Fruit fly (Drosophila melanogaster): ENCODE results near the gene CG18213.

CG18213 gene

dm6 chr3R:17081359-17081935 is 41.4 kb upstream of the CG18213 start (continued):
- peak; percentile 62 for TF ChIP-seq Eip75B (GFP tag; optimal IDR thresholded peaks at IDR 0.05)
- TF ChIP-seq salr (GFP tag; optimal IDR thresholded peaks at IDR 0.05) = peak in 1 of 2 experiments; percentile 92
- TF ChIP-seq Sox14 (GFP tag; optimal IDR thresholded peaks at IDR 0.05) = peak; percentile 54
- TF ChIP-seq CG3919 (GFP tag; optimal IDR thresholded peaks at IDR 0.05) = peak; percentile 75
- TF ChIP-seq Sox15 (GFP tag; optimal IDR thresholded peaks at IDR 0.05) = no peak
- no peak for TF ChIP-seq svp (GFP tag)
- peak; percentile 65 for TF ChIP-seq fd59A (GFP tag; optimal IDR thresholded peaks at IDR 0.05)
- no peak for TF ChIP-seq CG10669 (GFP tag; optimal IDR thresholded peaks at IDR 0.05)
- TF ChIP-seq CG3032 (tag; optimal IDR thresholded peaks at IDR 0.05) = peak; percentile 84
- peak; percentile 81 for TF ChIP-seq eg (GFP tag; IDR thresholded peaks at IDR 0.05)
- no peak for TF ChIP-seq CG8319 (GFP tag; optimal IDR thresholded peaks at IDR 0.05)
- no peak for TF ChIP-seq Blimp-1 (GFP tag; optimal IDR thresholded peaks at IDR 0.05)
- peak; percentile 61 for TF ChIP-seq CG11762 (GFP tag; optimal IDR thresholded peaks at IDR 0.05; ENCODE audit: insufficient read depth)
- TF ChIP-seq Sox102F (GFP tag; optimal IDR thresholded peaks at IDR 0.05) = no peak
- TF ChIP-seq achi (GFP tag; optimal IDR thresholded peaks at IDR 0.05) = no peak
- TF ChIP-seq CG6854 (GFP tag; optimal IDR thresholded peaks at IDR 0.05) = no peak
- TF ChIP-seq dac (GFP tag; optimal IDR thresholded peaks at IDR 0.05) = peak; percentile 49
- peak; percentile 92 for TF ChIP-seq CG8119 (GFP tag; IDR thresholded peaks at IDR 0.05)
- peak; percentile 80 for TF ChIP-seq Ets96B (tag; optimal IDR thresholded peaks at IDR 0.05)
- no peak for TF ChIP-seq OdsH (GFP tag; optimal IDR thresholded peaks at IDR 0.05)
- no peak for TF ChIP-seq fkh (GFP tag; optimal IDR thresholded peaks at IDR 0.05)
- peak; percentile 94 for TF ChIP-seq CG32006 (GFP tag; optimal IDR thresholded peaks at IDR 0.05)
- TF ChIP-seq CG4318 (GFP tag; optimal IDR thresholded peaks at IDR 0.05) = no peak
- TF ChIP-seq pdm3 (GFP tag; optimal IDR thresholded peaks at IDR 0.05) = no peak
- TF ChIP-seq topi (GFP tag; optimal IDR thresholded peaks at IDR 0.05) = no peak
- TF ChIP-seq CG8632 (GFP tag; optimal IDR thresholded peaks at IDR 0.05) = peak; percentile 64
- no peak for TF ChIP-seq fd85E (GFP tag; optimal IDR thresholded peaks at IDR 0.05)
- TF ChIP-seq CG16779 (tag; optimal IDR thresholded peaks at IDR 0.05) = no peak
- TF ChIP-seq ss (GFP tag; optimal IDR thresholded peaks at IDR 0.05) = peak in 1 of 2 experiments; percentile 56
- TF ChIP-seq esn (GFP tag; optimal IDR thresholded peaks at IDR 0.05) = peak; percentile 53
- peak; percentile 83 for TF ChIP-seq net (GFP tag; optimal IDR thresholded peaks at IDR 0.05)
- no peak for TF ChIP-seq CG6276 (GFP tag; optimal IDR thresholded peaks at IDR 0.05)
- peak; percentile 40; the same call in 1 of the 3 replicates for TF ChIP-seq CG6163 (GFP tag; IDR thresholded peaks at IDR 0.05)
- TF ChIP-seq vri (GFP tag; optimal IDR thresholded peaks at IDR 0.05) = no peak
- peak; percentile 82 for TF ChIP-seq Lpt (GFP tag; optimal IDR thresholded peaks at IDR 0.05)
- TF ChIP-seq CG11294 (GFP tag; IDR thresholded peaks at IDR 0.05) = peak; percentile 78

dm6 chr3R:17080666-17081358 is 40.8 kb upstream of the CG18213 start:
- TF ChIP-seq Eip78C (GFP tag) = peak; percentile 100
- TF ChIP-seq fkh (GFP tag; optimal IDR thresholded peaks at IDR 0.05) = peak; percentile 67
- TF ChIP-seq Sox14 (GFP tag; optimal IDR thresholded peaks at IDR 0.05) = peak; percentile 97
- peak; percentile 88 for TF ChIP-seq Blimp-1 (GFP tag; optimal IDR thresholded peaks at IDR 0.05)
- TF ChIP-seq CG31627 (GFP tag; optimal IDR thresholded peaks at IDR 0.05) = peak; percentile 96
- peak; percentile 97 for TF ChIP-seq CG6792 (GFP tag; optimal IDR thresholded peaks at IDR 0.05)
- peak; percentile 93 for TF ChIP-seq CG11294 (GFP tag; IDR thresholded peaks at IDR 0.05)
- TF ChIP-seq CG6808 (GFP tag; optimal IDR thresholded peaks at IDR 0.05) = peak; percentile 98
- TF ChIP-seq Hr38 (GFP tag; optimal IDR thresholded peaks at IDR 0.05) = peak; percentile 48
- TF ChIP-seq Eip93F (GFP tag; optimal IDR thresholded peaks at IDR 0.05) = peak; percentile 93
- TF ChIP-seq Sox15 (GFP tag; optimal IDR thresholded peaks at IDR 0.05) = peak; percentile 94
- peak; percentile 98 for TF ChIP-seq achi (GFP tag; optimal IDR thresholded peaks at IDR 0.05)
- TF ChIP-seq CG11902 (GFP tag; optimal IDR thresholded peaks at IDR 0.05) = peak; percentile 91
- peak; percentile 99 for TF ChIP-seq CG6276 (GFP tag; optimal IDR thresholded peaks at IDR 0.05)
- peak; percentile 98 for TF ChIP-seq Ets96B (tag; optimal IDR thresholded peaks at IDR 0.05)
- peak; percentile 96 for TF ChIP-seq CG8319 (GFP tag; optimal IDR thresholded peaks at IDR 0.05)
- peak; percentile 98 for TF ChIP-seq Lpt (GFP tag; optimal IDR thresholded peaks at IDR 0.05)
- peak; percentile 98 for TF ChIP-seq Met (GFP tag; optimal IDR thresholded peaks at IDR 0.05)
- peak; percentile 98 for TF ChIP-seq topi (GFP tag; optimal IDR thresholded peaks at IDR 0.05)
- TF ChIP-seq fd85E (GFP tag; optimal IDR thresholded peaks at IDR 0.05) = peak; percentile 94
- TF ChIP-seq CG4318 (GFP tag; optimal IDR thresholded peaks at IDR 0.05) = peak; percentile 95
- peak; percentile 97 for TF ChIP-seq net (GFP tag; optimal IDR thresholded peaks at IDR 0.05)
- peak; percentile 97 for TF ChIP-seq CG10631 (GFP tag; optimal IDR thresholded peaks at IDR 0.05)
- TF ChIP-seq pdm3 (GFP tag; optimal IDR thresholded peaks at IDR 0.05) = peak; percentile 98
- peak; percentile 93 for TF ChIP-seq CG1621 (tag; optimal IDR thresholded peaks at IDR 0.05)
- peak; percentile 98 for TF ChIP-seq spab (GFP tag; optimal IDR thresholded peaks at IDR 0.05)
